Worm (Caenorhabditis elegans) whole organism, L1 larva: ENCODE data around the gene M176.4.
"Not testable (repeated sequence)": the region's sequence is repeated elsewhere in the genome, so short reads cannot be mapped to it uniquely, and the experiment has no call there.

ENCODE experiments used
- blmp-1 ChIP-seq: fragments of 150-350 bp; optimal IDR thresholded peaks from 2 replicates; lab custom pipeline; 2014; ENCODE audit warnings: missing biosample characterization, missing genetic modification characterization
- dsc-1 ChIP-seq: sonication (generic microtip); optimal IDR thresholded peaks from 2 replicates; lab custom pipeline; 2016; ENCODE audit warnings: mild to moderate bottlenecking, missing genetic modification characterization, missing compliant biosample characterization
- egl-13 ChIP-seq: sonication (generic microtip); optimal IDR thresholded peaks from 2 replicates; lab custom pipeline; 2016; ENCODE audit warnings: missing genotype, missing genetic modification reagents, missing genetic modification characterization, missing compliant biosample characterization
- elt-3 ChIP-seq, 6 experiments: fragments of 150-350 bp in 1 of 6; sonication (generic microtip); optimal IDR thresholded peaks; 2 replicates each; lab custom pipeline; 2017 to 2018; ENCODE audit warnings: missing biosample characterization in 6 of 6, missing genetic modification characterization in 6 of 6, inconsistent platforms in 1 of 6
- isw-1 ChIP-seq: fragments of 200-800 bp; sonication (Bioruptor generic); IDR thresholded peaks from 2 replicates; pipeline ENCODE4 v1.3.6; 2022; ENCODE audit warnings: missing genetic modification characterization, missing compliant biosample characterization
- lin-39 ChIP-seq: fragments of 150-350 bp; optimal IDR thresholded peaks from 2 replicates; lab custom pipeline; 2014; ENCODE audit warnings: missing biosample characterization, missing genetic modification reagents, missing genetic modification characterization
- lir-3 ChIP-seq: sonication (generic microtip); optimal IDR thresholded peaks from 2 replicates; lab custom pipeline; 2016; ENCODE audit warnings: mild to moderate bottlenecking, missing genetic modification characterization, moderate library complexity, missing compliant biosample characterization; ENCODE audit not compliant: poor library complexity
- nhr-12 ChIP-seq: sonication (generic microtip); optimal IDR thresholded peaks from 2 replicates; lab custom pipeline; 2017; ENCODE audit warnings: missing biosample characterization, missing genetic modification characterization
- nhr-19 ChIP-seq: fragments of 200-800 bp; sonication (Bioruptor generic); conservative IDR thresholded peaks from 2 replicates; pipeline ENCODE4 v1.3.6; 2022; ENCODE audit warnings: missing genetic modification characterization, missing compliant biosample characterization
- nhr-237 ChIP-seq: fragments of 150-350 bp; optimal IDR thresholded peaks from 2 replicates; lab custom pipeline; 2014; ENCODE audit warnings: missing biosample characterization, missing genetic modification characterization
- nhr-90 ChIP-seq: sonication (generic microtip); optimal IDR thresholded peaks from 2 replicates; lab custom pipeline; 2016; ENCODE audit warnings: mild to moderate bottlenecking, missing genetic modification characterization, missing compliant biosample characterization; ENCODE audit not compliant: poor library complexity
- skn-1 ChIP-seq: fragments of 150-350 bp; optimal IDR thresholded peaks from 2 replicates; lab custom pipeline; 2014; ENCODE audit warnings: missing biosample characterization, missing genetic modification characterization
- unc-62 ChIP-seq: fragments of 150-350 bp; optimal IDR thresholded peaks from 2 replicates; lab custom pipeline; 2014; ENCODE audit warnings: missing biosample characterization, missing genetic modification reagents, missing genetic modification characterization

DNA sequence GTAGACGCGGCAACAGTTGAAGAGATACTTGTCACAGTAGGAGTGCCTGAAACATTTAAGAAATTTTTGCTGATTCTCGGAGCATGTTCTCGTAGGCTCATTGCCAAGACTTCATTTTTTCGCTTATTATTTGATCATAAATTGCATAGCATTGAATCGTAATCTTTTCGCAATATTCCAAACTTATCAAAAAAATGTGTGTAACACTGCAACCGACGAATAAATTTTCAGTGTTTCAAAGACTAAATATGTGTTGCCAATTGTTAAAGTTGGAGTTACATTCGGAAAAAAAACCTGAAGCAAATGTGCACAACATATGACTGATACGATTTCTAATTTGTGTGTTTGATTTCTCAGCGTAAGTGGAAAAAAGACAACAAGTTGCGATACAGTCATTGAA is 41.3 kb downstream of the M176.4 start, which contains the start of gene R09D1.14:
- TF ChIP-seq dsc-1 (tag; lab: Kevin White, UChicago); nhr-237 (tag; lab: Kevin White, UChicago); lir-3 (tag; lab: Kevin White, UChicago); elt-3 (tag; optimal IDR thresholded peaks at IDR 0.05; lab: Kevin White, UChicago); nhr-90 (tag; lab: Kevin White, UChicago); nhr-19 (GFP tag; lab: Robert Waterston, UW); nhr-12 (tag; lab: Kevin White, UChicago); isw-1; blmp-1 (tag; lab: Kevin White, UChicago); skn-1 (tag; lab: Kevin White, UChicago); lin-39 (tag; lab: Kevin White, UChicago); unc-62; egl-13: not testable (repeated sequence)
